Fruit fly (Drosophila melanogaster) whole organism, pupa: Measurements from ENCODE around the gene CG31635.

ENCODE experiments used
- CG12605 ChIP-seq: fragments of 200-800 bp; sonication (Bioruptor generic); IDR thresholded peaks from 2 replicates; pipeline ENCODE4 v1.3.6; 2022; ENCODE audit warnings: missing biosample characterization, missing genetic modification characterization
- CG14655 ChIP-seq: fragments of 200-800 bp; sonication (Bioruptor generic); optimal IDR thresholded peaks from 3 replicates; lab custom pipeline; 2017; ENCODE audit warnings: mild to moderate bottlenecking, missing biosample characterization, missing genetic modification reagents, missing genetic modification characterization
- CG15710 ChIP-seq: fragments of 200-800 bp; sonication (Bioruptor generic); optimal IDR thresholded peaks from 2 replicates; lab custom pipeline; 2018; ENCODE audit warnings: missing biosample characterization, mild to moderate bottlenecking, missing genetic modification characterization, moderate library complexity
- CG17806 ChIP-seq: fragments of 200-800 bp; sonication (Bioruptor generic); optimal IDR thresholded peaks from 2 replicates; lab custom pipeline; 2018; ENCODE audit warnings: missing biosample characterization, mild to moderate bottlenecking, missing genetic modification characterization, moderate library complexity
- CG32121 ChIP-seq: fragments of 200-800 bp; sonication (Bioruptor generic); IDR thresholded peaks from 2 replicates; pipeline ENCODE4 v1.3.6; 2022; ENCODE audit warnings: missing biosample characterization, missing genetic modification characterization
- CG4496 ChIP-seq: fragments of 200-800 bp; sonication (Bioruptor generic); IDR thresholded peaks from 3 replicates; pipeline ENCODE4 v1.3.6; 2022; ENCODE audit warnings: missing biosample characterization, missing genetic modification characterization
- CG8301 ChIP-seq: fragments of 200-800 bp; sonication (Bioruptor generic); optimal IDR thresholded peaks from 2 replicates; lab custom pipeline; 2018; ENCODE audit warnings: missing biosample characterization, mild to moderate bottlenecking, missing genetic modification characterization
- CG9948 ChIP-seq: fragments of 200-800 bp; sonication (Bioruptor generic); optimal IDR thresholded peaks from 2 replicates; lab custom pipeline; 2018; ENCODE audit warnings: missing biosample characterization, mild to moderate bottlenecking, missing genetic modification characterization, moderate library complexity
- EcR ChIP-seq: fragments of 200-800 bp; sonication (Bioruptor generic); optimal IDR thresholded peaks from 3 replicates; lab custom pipeline; 2019; ENCODE audit warnings: missing biosample characterization, missing genetic modification characterization, mild to moderate bottlenecking, moderate library complexity, missing genetic modification reagents
- Ets98B ChIP-seq: fragments of 200-800 bp; sonication (Bioruptor generic); IDR thresholded peaks from 2 replicates; pipeline ENCODE4 v1.3.6; 2022; ENCODE audit warnings: missing biosample characterization, missing genetic modification characterization
- Pif1A ChIP-seq: fragments of 200-800 bp; sonication (Bioruptor generic); optimal IDR thresholded peaks from 3 replicates; lab custom pipeline; 2016; ENCODE audit warnings: missing biosample characterization, missing genetic modification characterization
- Snoo ChIP-seq: fragments of 200-800 bp; sonication (Bioruptor generic); optimal IDR thresholded peaks from 3 replicates; lab custom pipeline; 2017; ENCODE audit warnings: missing biosample characterization, mild to moderate bottlenecking, missing genetic modification characterization, inconsistent platforms
- rn ChIP-seq: fragments of 200-800 bp; sonication (Bioruptor generic); IDR thresholded peaks from 2 replicates; pipeline ENCODE4 v1.3.6; 2022; ENCODE audit warnings: missing biosample characterization, missing genetic modification characterization

DNA sequence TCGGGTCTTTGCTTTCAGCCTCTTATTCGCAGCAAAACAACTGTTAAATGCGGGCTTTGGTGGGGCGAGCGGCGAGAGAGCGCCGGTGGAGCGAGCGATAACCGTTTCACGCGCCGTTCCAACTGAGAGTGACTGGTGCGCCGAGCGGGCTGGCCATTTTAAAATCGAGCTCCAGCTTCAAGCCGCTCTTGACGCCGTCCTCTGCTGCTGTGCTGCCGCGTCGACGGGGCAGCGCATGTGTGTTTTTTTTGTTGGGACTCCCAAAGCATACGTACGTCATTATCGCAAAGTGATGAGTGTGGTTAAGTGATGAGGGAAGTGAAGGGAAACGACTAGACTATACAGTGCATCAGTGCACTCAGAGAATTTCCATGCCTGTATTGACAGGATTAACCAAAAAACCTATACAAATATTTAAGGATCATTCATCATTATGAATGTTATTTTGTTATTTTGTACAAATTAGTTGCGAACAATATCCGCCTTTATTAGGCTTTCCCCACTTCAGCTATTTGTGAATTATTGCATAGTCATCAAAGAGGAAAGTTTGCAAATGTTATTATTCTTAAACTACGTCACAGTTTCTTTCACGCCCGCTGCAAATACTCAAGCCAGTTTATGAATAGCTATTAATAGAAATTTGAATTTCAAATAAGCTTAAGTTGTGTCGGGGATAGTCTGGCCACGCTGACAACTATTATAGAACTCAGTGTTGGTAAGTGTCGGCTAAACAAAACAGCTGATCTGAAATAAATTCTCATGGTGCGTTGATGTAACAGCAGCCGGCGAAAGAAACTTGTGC, 24.5 kb upstream of the CG31635 start, which contains the start of gene Spn27A:
- TF ChIP-seq CG12605 (GFP tag; lab: Robert Waterston, UW): peak; percentile 71
- peak; percentile 72 for TF ChIP-seq CG17806 (tag; lab: Kevin White, UChicago)
- peak; percentile 75 for TF ChIP-seq Ets98B (GFP tag; lab: Robert Waterston, UW)
- TF ChIP-seq Pif1A (GFP tag; lab: Kevin White, UChicago): no peak
- TF ChIP-seq CG15710: peak; percentile 67
- TF ChIP-seq CG4496: peak; percentile 76
- peak; percentile 45 for TF ChIP-seq EcR
- peak; percentile 58 for TF ChIP-seq Snoo (tag; lab: Kevin White, UChicago)
- TF ChIP-seq rn (GFP tag; lab: Robert Waterston, UW): peak; percentile 44; the same call in 1 of the 2 replicates
- no peak for TF ChIP-seq CG14655 (GFP tag; lab: Kevin White, UChicago)
- TF ChIP-seq CG9948 (tag; lab: Kevin White, UChicago): peak; percentile 70
- TF ChIP-seq CG8301: no peak
- TF ChIP-seq CG32121 (GFP tag; lab: Robert Waterston, UW): peak; percentile 84
